Worm (Caenorhabditis elegans): Measurements from ENCODE around the gene B0524.5.
"Not testable (repeated sequence)": the region's sequence is repeated elsewhere in the genome, so short reads cannot be mapped to it uniquely, and the experiment has no call there.

ce11 chrIII:1900406-1900805, 6.7 kb upstream of the B0524.5 start:
- TF ChIP-seq lsy-2 (tag; optimal IDR thresholded peaks at IDR 0.05), result peak; percentile 1 to 21
- not testable (repeated sequence) for TF ChIP-seq unc-62 (GFP tag; optimal IDR thresholded peaks at IDR 0.05); ama-1 (optimal IDR thresholded peaks at IDR 0.05); alr-1 (tag; optimal IDR thresholded peaks at IDR 0.05; ENCODE audit: borderline replicate concordance); nhr-71 (tag; optimal IDR thresholded peaks at IDR 0.05); sptf-1 (tag; optimal IDR thresholded peaks at IDR 0.05)
